Worm (Caenorhabditis elegans) whole organism, young adult: ENCODE measurements around the gene nhr-40.

Experiments
- B0035.1 ChIP-seq: sonication (generic microtip); optimal IDR thresholded peaks from 2 replicates; lab custom pipeline; 2016; ENCODE audit warnings: missing genetic modification characterization, mild to moderate bottlenecking, missing compliant biosample characterization, missing genotype, missing genetic modification reagents
- B0261.1 ChIP-seq: sonication (generic microtip); optimal IDR thresholded peaks from 2 replicates; lab custom pipeline; 2016; ENCODE audit warnings: mild to moderate bottlenecking, missing genetic modification characterization, moderate library complexity, missing compliant biosample characterization
- D2030.7 ChIP-seq: fragments of 200-800 bp; sonication (Bioruptor generic); IDR thresholded peaks from 2 replicates; pipeline ENCODE4 v1.3.6; 2022; ENCODE audit warnings: missing genetic modification reagents, missing genetic modification characterization, missing compliant biosample characterization
- F10E7.11 ChIP-seq: sonication (generic microtip); optimal IDR thresholded peaks from 2 replicates; lab custom pipeline; 2017; ENCODE audit warnings: mild to moderate bottlenecking, missing genetic modification characterization, moderate library complexity, missing compliant biosample characterization
- F23B12.7 ChIP-seq: sonication (generic microtip); optimal IDR thresholded peaks from 2 replicates; lab custom pipeline; 2017; ENCODE audit warnings: missing genetic modification characterization, mild to moderate bottlenecking, missing compliant biosample characterization, antibody characterized with exemption, moderate library complexity; ENCODE audit not compliant: insufficient read depth
- F52B5.7 ChIP-seq: sonication (generic microtip); optimal IDR thresholded peaks from 2 replicates; lab custom pipeline; 2016; ENCODE audit warnings: mild to moderate bottlenecking, missing genetic modification characterization, missing compliant biosample characterization
- K11D2.4 ChIP-seq: fragments of 200-800 bp; sonication (Bioruptor generic); IDR thresholded peaks from 2 replicates; pipeline ENCODE4 v1.3.6; 2022; ENCODE audit warnings: missing genetic modification reagents, missing genetic modification characterization, missing compliant biosample characterization
- K12H6.12 ChIP-seq: fragments of 200-800 bp; sonication (Bioruptor generic); optimal IDR thresholded peaks from 2 replicates; lab custom pipeline; 2018; ENCODE audit warnings: mild to moderate bottlenecking, missing genetic modification characterization, missing compliant biosample characterization
- T07F8.4 ChIP-seq: sonication (generic microtip); optimal IDR thresholded peaks from 2 replicates; lab custom pipeline; 2016; ENCODE audit warnings: mild to moderate bottlenecking, missing genetic modification characterization, moderate library complexity, missing compliant biosample characterization
- T26A5.8 ChIP-seq: sonication (generic microtip); optimal IDR thresholded peaks from 2 replicates; lab custom pipeline; 2016; ENCODE audit warnings: missing genetic modification characterization, missing compliant biosample characterization
- Y56A3A.18 ChIP-seq: fragments of 200-800 bp; sonication (Bioruptor generic); IDR thresholded peaks from 2 replicates; pipeline ENCODE4 v1.3.6; 2022; ENCODE audit warnings: missing genetic modification reagents, missing genetic modification characterization, missing compliant biosample characterization
- Y67H2A.10 ChIP-seq: fragments of 200-800 bp; sonication (Bioruptor generic); conservative IDR thresholded peaks from 2 replicates; pipeline ENCODE4 v1.3.6; 2022; ENCODE audit warnings: missing genetic modification reagents, missing genetic modification characterization, missing compliant biosample characterization
- ama-1 ChIP-seq, 3 experiments: fragments of 150-350 bp in 1 of 3; sonication (generic microtip) in 2 of 3; optimal IDR thresholded peaks; 2 replicates each; lab custom pipeline; 2014 to 2018; ENCODE audit warnings: missing biosample characterization in 2 of 3, missing genetic modification characterization in 2 of 3, missing genetic modification reagents in 2 of 3
- atf-7 ChIP-seq: sonication (generic microtip); optimal IDR thresholded peaks from 2 replicates; lab custom pipeline; 2017; ENCODE audit warnings: mild to moderate bottlenecking, missing genetic modification characterization, missing compliant biosample characterization
- attf-3 ChIP-seq: fragments of 200-800 bp; sonication (Bioruptor generic); conservative IDR thresholded peaks from 2 replicates; pipeline ENCODE4 v1.3.6; 2022; ENCODE audit warnings: missing genetic modification reagents, missing genetic modification characterization, missing compliant biosample characterization
- ceh-27 ChIP-seq: fragments of 200-800 bp; sonication (Bioruptor generic); optimal IDR thresholded peaks from 2 replicates; lab custom pipeline; 2018; ENCODE audit warnings: mild to moderate bottlenecking, missing genetic modification characterization, moderate library complexity, missing compliant biosample characterization
- ceh-40 ChIP-seq: fragments of 200-800 bp; sonication (Bioruptor generic); IDR thresholded peaks from 2 replicates; pipeline ENCODE4 v1.3.6; 2022; ENCODE audit warnings: missing genetic modification characterization, missing compliant biosample characterization
- ceh-91 ChIP-seq: fragments of 200-800 bp; sonication (Bioruptor generic); IDR thresholded peaks from 2 replicates; pipeline ENCODE4 v1.3.6; 2022; ENCODE audit warnings: missing genetic modification reagents, missing genetic modification characterization, missing compliant biosample characterization
- dox-1 ChIP-seq: fragments of 200-800 bp; sonication (Bioruptor generic); IDR thresholded peaks from 2 replicates; pipeline ENCODE4 v1.3.6; 2022; ENCODE audit warnings: missing genetic modification reagents, missing genetic modification characterization, missing compliant biosample characterization
- egrh-3 ChIP-seq: fragments of 200-800 bp; sonication (Bioruptor generic); IDR thresholded peaks from 2 replicates; pipeline ENCODE4 v1.3.6; 2022; ENCODE audit warnings: missing genetic modification reagents, missing genetic modification characterization, missing compliant biosample characterization
- ekl-4 ChIP-seq: fragments of 200-800 bp; sonication (Bioruptor generic); IDR thresholded peaks from 2 replicates; pipeline ENCODE4 v1.3.6; 2022; ENCODE audit warnings: missing genetic modification reagents, missing genetic modification characterization, missing compliant biosample characterization
- hrde-1 ChIP-seq: sonication (generic microtip); optimal IDR thresholded peaks from 2 replicates; lab custom pipeline; 2016; ENCODE audit warnings: missing genetic modification characterization, mild to moderate bottlenecking, missing compliant biosample characterization, moderate library complexity, missing genotype, missing genetic modification reagents, borderline replicate concordance
- let-607 ChIP-seq, 2 experiments: fragments of 200-800 bp in 1 of 2; sonication (Bioruptor generic) in 1 of 2; sonication (generic microtip) in 1 of 2; optimal IDR thresholded peaks; 2 replicates each; lab custom pipeline; 2016 to 2018; ENCODE audit warnings: mild to moderate bottlenecking in 2 of 2, missing compliant biosample characterization in 2 of 2, missing genetic modification characterization in 2 of 2, moderate library complexity in 2 of 2, missing genotype in 1 of 2
- lin-26 ChIP-seq: fragments of 200-800 bp; sonication (Bioruptor generic); IDR thresholded peaks from 2 replicates; pipeline ENCODE4 v1.3.6; 2022; ENCODE audit warnings: missing genetic modification reagents, missing genetic modification characterization, missing compliant biosample characterization
- lin-35 ChIP-seq, 3 experiments: fragments of 150-350 bp in 2 of 3; sonication (generic microtip) in 1 of 3; optimal IDR thresholded peaks; 2 replicates each; lab custom pipeline; 2014 to 2018; ENCODE audit warnings: missing biosample characterization in 3 of 3, missing genetic modification characterization in 3 of 3, missing genetic modification reagents in 3 of 3
- lir-1 ChIP-seq: fragments of 200-800 bp; sonication (Bioruptor generic); conservative IDR thresholded peaks from 2 replicates; pipeline ENCODE4 v1.3.6; 2022; ENCODE audit warnings: missing genetic modification reagents, missing genetic modification characterization, missing compliant biosample characterization
- lsl-1 ChIP-seq: fragments of 200-800 bp; sonication (Bioruptor generic); optimal IDR thresholded peaks from 2 replicates; lab custom pipeline; 2018; ENCODE audit warnings: mild to moderate bottlenecking, missing genetic modification characterization, moderate library complexity, missing compliant biosample characterization
- madf-6 ChIP-seq: fragments of 200-800 bp; sonication (Bioruptor generic); IDR thresholded peaks from 2 replicates; pipeline ENCODE4 v1.3.6; 2022; ENCODE audit warnings: missing genetic modification reagents, missing genetic modification characterization, missing compliant biosample characterization
- madf-8 ChIP-seq: fragments of 200-800 bp; sonication (Bioruptor generic); conservative IDR thresholded peaks from 2 replicates; pipeline ENCODE4 v1.3.6; 2022; ENCODE audit warnings: missing genetic modification reagents, missing genetic modification characterization, missing compliant biosample characterization
- mel-28 ChIP-seq: sonication (generic microtip); optimal IDR thresholded peaks from 2 replicates; lab custom pipeline; 2016; ENCODE audit warnings: borderline replicate concordance, mild to moderate bottlenecking, missing genetic modification characterization, missing compliant biosample characterization
- nhr-27 ChIP-seq: fragments of 200-800 bp; sonication (Bioruptor generic); optimal IDR thresholded peaks from 2 replicates; lab custom pipeline; 2018; ENCODE audit warnings: mild to moderate bottlenecking, missing genetic modification characterization, moderate library complexity, missing compliant biosample characterization
- nhr-80 ChIP-seq: sonication (generic microtip); optimal IDR thresholded peaks from 2 replicates; lab custom pipeline; 2016; ENCODE audit warnings: missing genetic modification characterization, missing compliant biosample characterization
- rcor-1 ChIP-seq: fragments of 200-800 bp; sonication (Bioruptor generic); IDR thresholded peaks from 2 replicates; pipeline ENCODE4 v1.3.6; 2022; ENCODE audit warnings: missing genetic modification reagents, missing genetic modification characterization, missing compliant biosample characterization
- rec-8 ChIP-seq, 2 experiments: sonication (generic microtip); optimal IDR thresholded peaks; 2 replicates each; lab custom pipeline; 2016; ENCODE audit warnings: mild to moderate bottlenecking in 2 of 2, missing genetic modification characterization in 2 of 2, missing genetic modification reagents in 2 of 2, missing genotype in 2 of 2, missing biosample characterization in 1 of 2, missing compliant biosample characterization in 1 of 2, moderate library complexity in 1 of 2
- sdz-38 ChIP-seq: sonication (generic microtip); optimal IDR thresholded peaks from 2 replicates; lab custom pipeline; 2016; ENCODE audit warnings: missing genotype, missing genetic modification characterization, missing compliant biosample characterization
- snpc-1.1 ChIP-seq: sonication (generic microtip); optimal IDR thresholded peaks from 2 replicates; lab custom pipeline; 2017; ENCODE audit warnings: missing genetic modification characterization, mild to moderate bottlenecking, missing compliant biosample characterization, antibody characterized with exemption, moderate library complexity, missing genotype, missing genetic modification reagents; ENCODE audit not compliant: insufficient read depth
- sptf-2 ChIP-seq: fragments of 200-800 bp; sonication (Bioruptor generic); optimal IDR thresholded peaks from 2 replicates; lab custom pipeline; 2018; ENCODE audit warnings: mild to moderate bottlenecking, missing genetic modification characterization, missing compliant biosample characterization
- tbp1 ChIP-seq: fragments of 200-800 bp; sonication (Bioruptor generic); optimal IDR thresholded peaks from 2 replicates; lab custom pipeline; 2018; ENCODE audit warnings: mild to moderate bottlenecking, missing genetic modification characterization, missing compliant biosample characterization
- tbx-9 ChIP-seq: sonication (generic microtip); optimal IDR thresholded peaks from 2 replicates; lab custom pipeline; 2016; ENCODE audit warnings: borderline replicate concordance, missing genetic modification characterization, inconsistent platforms, missing compliant biosample characterization
- unc-130 ChIP-seq: sonication (generic microtip); optimal IDR thresholded peaks from 2 replicates; lab custom pipeline; 2016; ENCODE audit warnings: missing genetic modification reagents, missing genetic modification characterization, missing compliant biosample characterization
- unc-62 ChIP-seq: fragments of 150-350 bp; optimal IDR thresholded peaks from 2 replicates; lab custom pipeline; 2014; ENCODE audit warnings: missing biosample characterization, missing genetic modification reagents, missing genetic modification characterization
- xnd-1 ChIP-seq: sonication (generic microtip); optimal IDR thresholded peaks from 2 replicates; lab custom pipeline; 2016; ENCODE audit warnings: missing genotype, missing genetic modification reagents, missing genetic modification characterization, missing compliant biosample characterization
- zfh-2 ChIP-seq: fragments of 200-800 bp; sonication (Bioruptor generic); conservative IDR thresholded peaks from 2 replicates; pipeline ENCODE4 v1.3.6; 2022; ENCODE audit warnings: missing genetic modification reagents, missing genetic modification characterization, missing compliant biosample characterization
- ztf-18 ChIP-seq: sonication (generic microtip); optimal IDR thresholded peaks from 2 replicates; lab custom pipeline; 2016; ENCODE audit warnings: missing genotype, mild to moderate bottlenecking, missing genetic modification characterization, missing compliant biosample characterization
- ztf-22 ChIP-seq: fragments of 200-800 bp; sonication (Bioruptor generic); optimal IDR thresholded peaks from 2 replicates; lab custom pipeline; 2018; ENCODE audit warnings: mild to moderate bottlenecking, missing genetic modification characterization, moderate library complexity, missing compliant biosample characterization
- ztf-26 ChIP-seq: sonication (generic microtip); optimal IDR thresholded peaks from 2 replicates; lab custom pipeline; 2017; ENCODE audit warnings: missing genetic modification characterization, missing compliant biosample characterization
- ztf-3 ChIP-seq: fragments of 200-800 bp; sonication (Bioruptor generic); optimal IDR thresholded peaks from 2 replicates; lab custom pipeline; 2018; ENCODE audit warnings: mild to moderate bottlenecking, missing genetic modification characterization, missing compliant biosample characterization

nhr-40 gene

ce11 chrX:2553433-2553860 is 40.4 kb upstream of the nhr-40 start:
- TF ChIP-seq rec-8 (tag; optimal IDR thresholded peaks at IDR 0.05; lab: Kevin White, UChicago) = peak; percentile 80 to 85
- TF ChIP-seq ekl-4 = peak; percentile 77
- no peak for TF ChIP-seq tbx-9 (tag; lab: Kevin White, UChicago)
- TF ChIP-seq F23B12.7 (tag; lab: Kevin White, UChicago) = peak; percentile 8
- TF ChIP-seq nhr-27 (tag; lab: Kevin White, UChicago) = no peak
- TF ChIP-seq F10E7.11 = no peak
- no peak for TF ChIP-seq xnd-1 (tag; lab: Kevin White, UChicago)
- TF ChIP-seq ztf-22 (GFP tag; lab: Kevin White, UChicago) = no peak
- TF ChIP-seq lsl-1 (GFP tag; lab: Kevin White, UChicago) = no peak
- TF ChIP-seq ceh-40 = peak; percentile 85
- peak; percentile 45 for TF ChIP-seq nhr-80 (tag; lab: Kevin White, UChicago)
- TF ChIP-seq madf-6 (GFP tag; lab: Robert Waterston, UW) = peak; percentile 46
- TF ChIP-seq Y56A3A.18 (GFP tag; lab: Robert Waterston, UW) = 0 out of 2 replicates have a peak, but pooled peaks have one; percentile 50
- peak; percentile 54; the same call in 1 of the 2 replicates for TF ChIP-seq lir-1 (GFP tag; lab: Robert Waterston, UW)
- TF ChIP-seq attf-3 (GFP tag; lab: Robert Waterston, UW) = no peak
- peak; percentile 75 for TF ChIP-seq ztf-3
- TF ChIP-seq ztf-26 (tag; lab: Kevin White, UChicago) = peak; percentile 34
- TF ChIP-seq K11D2.4 (GFP tag; lab: Robert Waterston, UW) = peak; percentile 55
- TF ChIP-seq T07F8.4 (tag; lab: Kevin White, UChicago) = peak; percentile 73
- peak; percentile 42 for TF ChIP-seq sdz-38
- peak; percentile 13 for TF ChIP-seq unc-62 (GFP tag; lab: Kevin White, UChicago)
- no peak for TF ChIP-seq ceh-91 (GFP tag; lab: Robert Waterston, UW)
- TF ChIP-seq mel-28 (tag; lab: Kevin White, UChicago) = no peak
- TF ChIP-seq unc-130 = peak; percentile 19
- peak; percentile 98 for TF ChIP-seq tbp1 (GFP tag; lab: Kevin White, UChicago)
- TF ChIP-seq zfh-2 (GFP tag; lab: Robert Waterston, UW) = peak; percentile 49; the same call in 1 of the 2 replicates
- peak; percentile 70 for TF ChIP-seq hrde-1 (tag; lab: Kevin White, UChicago)
- TF ChIP-seq B0035.1 = peak; percentile 76
- peak; percentile 58; the same call in 1 of the 2 replicates for TF ChIP-seq D2030.7
- peak; percentile 64 for TF ChIP-seq ceh-27 (GFP tag; lab: Kevin White, UChicago)
- peak; percentile 54 for TF ChIP-seq F52B5.7
- TF ChIP-seq dox-1 (GFP tag; lab: Robert Waterston, UW) = peak; percentile 71
- no peak for TF ChIP-seq sptf-2 (GFP tag; lab: Kevin White, UChicago)
- no peak for TF ChIP-seq madf-8
- TF ChIP-seq egrh-3 (GFP tag; lab: Robert Waterston, UW) = peak; percentile 52; the same call in 1 of the 2 replicates
- TF ChIP-seq T26A5.8 (tag; lab: Kevin White, UChicago) = peak; percentile 46
- TF ChIP-seq snpc-1.1 (tag; lab: Kevin White, UChicago) = peak; percentile 72
- peak; percentile 61 for TF ChIP-seq rcor-1 (GFP tag; lab: Robert Waterston, UW)
- no peak for TF ChIP-seq Y67H2A.10
- peak; percentile 79 for TF ChIP-seq ztf-18 (tag; lab: Kevin White, UChicago)
- no peak for TF ChIP-seq ama-1 (optimal IDR thresholded peaks at IDR 0.05; lab: Kevin White, UChicago)
- TF ChIP-seq ama-1 (GFP tag; optimal IDR thresholded peaks at IDR 0.05; lab: Kevin White, UChicago) = peak; percentile 80 to 82
- TF ChIP-seq lin-35 (GFP tag; optimal IDR thresholded peaks at IDR 0.05; lab: Kevin White, UChicago) = peak in 1 of 3 experiments; percentile 58
- peak; percentile 70 for TF ChIP-seq atf-7 (tag; lab: Kevin White, UChicago)
- TF ChIP-seq B0261.1 (tag; lab: Kevin White, UChicago) = peak; percentile 96
- peak; percentile 66 for TF ChIP-seq K12H6.12 (tag; lab: Kevin White, UChicago)
- peak; percentile 93 for TF ChIP-seq lin-26
- peak in 1 of 2 experiments; percentile 74 for TF ChIP-seq let-607 (tag; optimal IDR thresholded peaks at IDR 0.05; lab: Kevin White, UChicago)
